Fruit fly (Drosophila melanogaster) whole organism, prepupa: ENCODE data around the gene CG4271.

Source experiments
- CG15336 ChIP-seq: fragments of 200-800 bp; sonication (Bioruptor generic); IDR thresholded peaks from 2 replicates; pipeline ENCODE4 v1.3.6; 2022; ENCODE audit warnings: missing biosample characterization, missing genetic modification characterization
- CG1621 ChIP-seq: fragments of 200-800 bp; sonication (Bioruptor generic); optimal IDR thresholded peaks from 3 replicates; lab custom pipeline; 2018; ENCODE audit warnings: missing biosample characterization, mild to moderate bottlenecking, missing genetic modification characterization
- CG6276 ChIP-seq: fragments of 200-800 bp; sonication (Bioruptor generic); optimal IDR thresholded peaks from 2 replicates; lab custom pipeline; 2017; ENCODE audit warnings: missing biosample characterization, mild to moderate bottlenecking, missing genetic modification characterization
- CG6854 ChIP-seq: fragments of 200-800 bp; sonication (Bioruptor generic); optimal IDR thresholded peaks from 2 replicates; lab custom pipeline; 2017; ENCODE audit warnings: missing biosample characterization, mild to moderate bottlenecking, missing genetic modification characterization
- CG8319 ChIP-seq: fragments of 200-800 bp; sonication (Bioruptor generic); optimal IDR thresholded peaks from 3 replicates; lab custom pipeline; 2016; ENCODE audit warnings: missing biosample characterization, missing genetic modification characterization
- Ets21C ChIP-seq: fragments of 200-800 bp; sonication (Bioruptor generic); optimal IDR thresholded peaks from 3 replicates; lab custom pipeline; 2016; ENCODE audit warnings: missing biosample characterization, missing genetic modification characterization
- Smox ChIP-seq: fragments of 200-800 bp; sonication (Bioruptor generic); optimal IDR thresholded peaks from 3 replicates; lab custom pipeline; 2016; ENCODE audit warnings: missing biosample characterization, missing genetic modification characterization
- Sox102F ChIP-seq: fragments of 200-800 bp; sonication (Bioruptor generic); optimal IDR thresholded peaks from 2 replicates; lab custom pipeline; 2016; ENCODE audit warnings: missing biosample characterization, mild to moderate bottlenecking, missing genetic modification characterization
- achi ChIP-seq: fragments of 200-800 bp; sonication (Bioruptor generic); optimal IDR thresholded peaks from 3 replicates; lab custom pipeline; 2016; ENCODE audit warnings: missing biosample characterization, missing genetic modification characterization
- eg ChIP-seq: fragments of 200-800 bp; sonication (Bioruptor generic); IDR thresholded peaks from 3 replicates; pipeline ENCODE4 v1.3.6; 2022; ENCODE audit warnings: missing biosample characterization, missing genetic modification characterization
- fkh ChIP-seq: fragments of 200-800 bp; sonication (Bioruptor generic); optimal IDR thresholded peaks from 3 replicates; lab custom pipeline; 2017; ENCODE audit warnings: missing biosample characterization, mild to moderate bottlenecking, missing genetic modification characterization, moderate library complexity
- topi ChIP-seq: fragments of 200-800 bp; sonication (Bioruptor generic); optimal IDR thresholded peaks from 3 replicates; lab custom pipeline; 2016; ENCODE audit warnings: missing biosample characterization, missing genetic modification characterization

dm6 chr2L:2238151-2238550, 46.8 kb upstream of the CG4271 start, which contains the start of gene Tengl3:
- TF ChIP-seq Smox (GFP tag; lab: Kevin White, UChicago) = no peak
- no peak for TF ChIP-seq CG1621 (tag; lab: Kevin White, UChicago)
- TF ChIP-seq CG8319 (GFP tag; lab: Kevin White, UChicago) = no peak
- no peak for TF ChIP-seq topi (GFP tag; lab: Kevin White, UChicago)
- no peak for TF ChIP-seq Ets21C (GFP tag; lab: Kevin White, UChicago)
- no peak for TF ChIP-seq CG6854 (GFP tag; lab: Kevin White, UChicago)
- no peak for TF ChIP-seq CG6276 (GFP tag; lab: Kevin White, UChicago)
- no peak for TF ChIP-seq eg (GFP tag; lab: Robert Waterston, UW)
- TF ChIP-seq Sox102F (GFP tag; lab: Kevin White, UChicago) = no peak
- no peak for TF ChIP-seq CG15336 (GFP tag; lab: Robert Waterston, UW)
- no peak for TF ChIP-seq achi
- no peak for TF ChIP-seq fkh
